Fruit fly (Drosophila melanogaster) whole organism, embryonic: ENCODE results near the gene Ire1.
A peak's percentile ranks its signal among the peaks of the same experiment; 100 is the strongest.

ENCODE experiments used
- ATbp ChIP-seq: fragments of 200-800 bp; sonication (Bioruptor generic); optimal IDR thresholded peaks from 2 replicates; lab custom pipeline; 2017; ENCODE audit warnings: missing biosample characterization, mild to moderate bottlenecking, missing genetic modification characterization, missing genetic modification reagents
- BtbVII ChIP-seq: fragments of 200-800 bp; sonication (Bioruptor generic); optimal IDR thresholded peaks from 3 replicates; lab custom pipeline; 2017; ENCODE audit warnings: missing biosample characterization, mild to moderate bottlenecking, missing genetic modification characterization
- CG11456 ChIP-seq: fragments of 200-800 bp; sonication (Bioruptor generic); IDR thresholded peaks from 3 replicates; pipeline ENCODE4 v1.3.6; 2022; ENCODE audit warnings: missing biosample characterization, missing genetic modification characterization
- CG11560 ChIP-seq: fragments of 200-800 bp; sonication (Bioruptor generic); IDR thresholded peaks from 3 replicates; pipeline ENCODE4 v1.3.6; 2022; ENCODE audit warnings: missing biosample characterization, missing genetic modification characterization
- CG11695 ChIP-seq: fragments of 200-800 bp; sonication (Bioruptor generic); IDR thresholded peaks from 3 replicates; pipeline ENCODE4 v1.3.6; 2022; ENCODE audit warnings: missing biosample characterization, missing genetic modification characterization
- CG12659 ChIP-seq: fragments of 200-800 bp; sonication (Bioruptor generic); optimal IDR thresholded peaks from 3 replicates; lab custom pipeline; 2017; ENCODE audit warnings: mild to moderate bottlenecking, missing biosample characterization, missing genetic modification reagents, missing genetic modification characterization
- CG12744 ChIP-seq: fragments of 200-800 bp; sonication (Bioruptor generic); optimal IDR thresholded peaks from 2 replicates; lab custom pipeline; 2016; ENCODE audit warnings: missing biosample characterization, missing genetic modification characterization
- CG14710 ChIP-seq: fragments of 200-800 bp; sonication (Bioruptor generic); optimal IDR thresholded peaks from 3 replicates; lab custom pipeline; 2019; ENCODE audit warnings: missing biosample characterization, mild to moderate bottlenecking, missing genetic modification characterization, moderate library complexity
- CG14860 ChIP-seq: fragments of 200-800 bp; sonication (Bioruptor generic); IDR thresholded peaks from 3 replicates; pipeline ENCODE4 v1.3.6; 2022; ENCODE audit warnings: missing biosample characterization, missing genetic modification characterization; ENCODE audit not compliant: partially characterized antibody
- CG15011 ChIP-seq: fragments of 200-800 bp; sonication (Bioruptor generic); optimal IDR thresholded peaks from 3 replicates; lab custom pipeline; 2018; ENCODE audit warnings: missing biosample characterization, mild to moderate bottlenecking, missing genetic modification characterization
- CG15479 ChIP-seq: fragments of 200-800 bp; sonication (Bioruptor generic); optimal IDR thresholded peaks from 3 replicates; lab custom pipeline; 2019; ENCODE audit warnings: missing biosample characterization, mild to moderate bottlenecking, missing genetic modification characterization, moderate library complexity
- CG16813 ChIP-seq: fragments of 200-800 bp; sonication (Bioruptor generic); IDR thresholded peaks from 3 replicates; pipeline ENCODE4 v1.3.6; 2022; ENCODE audit warnings: missing biosample characterization, missing genetic modification characterization; ENCODE audit not compliant: partially characterized antibody
- CG17612 ChIP-seq: fragments of 200-800 bp; sonication (Bioruptor generic); IDR thresholded peaks from 2 replicates; pipeline ENCODE4 v1.3.6; 2022; ENCODE audit warnings: missing biosample characterization, missing genetic modification characterization
- CG17829 ChIP-seq: fragments of 200-800 bp; optimal IDR thresholded peaks from 2 replicates; lab custom pipeline; 2019; ENCODE audit warnings: missing biosample characterization, mild to moderate bottlenecking, missing genetic modification characterization, moderate library complexity
- CG31441 ChIP-seq: fragments of 200-800 bp; sonication (Bioruptor generic); IDR thresholded peaks from 2 replicates; pipeline ENCODE4 v1.3.6; 2022; ENCODE audit warnings: missing biosample characterization, missing genetic modification characterization
- CG6689 ChIP-seq: fragments of 200-800 bp; sonication (Bioruptor generic); IDR thresholded peaks from 2 replicates; pipeline ENCODE4 v1.3.6; 2022; ENCODE audit warnings: missing biosample characterization, missing genetic modification characterization
- CG6854 ChIP-seq: fragments of 200-800 bp; sonication (Bioruptor generic); optimal IDR thresholded peaks from 3 replicates; lab custom pipeline; 2017; ENCODE audit warnings: missing biosample characterization, mild to moderate bottlenecking, missing genetic modification characterization
- CG7372 ChIP-seq: fragments of 200-800 bp; sonication (Bioruptor generic); IDR thresholded peaks from 2 replicates; pipeline ENCODE4 v1.3.6; 2022; ENCODE audit warnings: missing biosample characterization, missing genetic modification characterization
- CG7987 ChIP-seq: fragments of 200-800 bp; sonication (Bioruptor generic); optimal IDR thresholded peaks from 2 replicates; lab custom pipeline; 2018; ENCODE audit warnings: missing biosample characterization, mild to moderate bottlenecking, missing genetic modification characterization, moderate library complexity
- CG8944 ChIP-seq: fragments of 200-800 bp; sonication (Bioruptor generic); optimal IDR thresholded peaks from 3 replicates; lab custom pipeline; 2016; ENCODE audit warnings: missing biosample characterization, missing genetic modification characterization
- CG9817 ChIP-seq: fragments of 200-800 bp; sonication (Bioruptor generic); optimal IDR thresholded peaks from 2 replicates; lab custom pipeline; 2018; ENCODE audit warnings: missing biosample characterization, mild to moderate bottlenecking, missing genetic modification characterization, moderate library complexity
- CTCF ChIP-seq: fragments of 200-800 bp; sonication (Bioruptor generic); optimal IDR thresholded peaks from 2 replicates; lab custom pipeline; 2017; ENCODE audit warnings: missing biosample characterization, mild to moderate bottlenecking, missing genetic modification characterization, moderate library complexity
- Camta ChIP-seq: fragments of 200-800 bp; sonication (Bioruptor generic); optimal IDR thresholded peaks from 2 replicates; lab custom pipeline; 2016; ENCODE audit warnings: missing biosample characterization, missing genetic modification characterization
- CkIIα-i1 ChIP-seq: fragments of 200-800 bp; sonication (Bioruptor generic); IDR thresholded peaks from 2 replicates; pipeline ENCODE4 v1.3.6; 2022; ENCODE audit warnings: missing biosample characterization, missing genetic modification characterization
- Dref ChIP-seq: fragments of 200-800 bp; sonication (Bioruptor generic); IDR thresholded peaks from 2 replicates; pipeline ENCODE4 v1.3.6; 2022; ENCODE audit warnings: missing biosample characterization, missing genetic modification characterization
- GATAe ChIP-seq: fragments of 200-800 bp; sonication (Bioruptor generic); conservative IDR thresholded peaks from 2 replicates; pipeline ENCODE4 v1.3.6; 2022; ENCODE audit warnings: missing biosample characterization, missing genetic modification characterization
- Gsc ChIP-seq: fragments of 200-800 bp; sonication (Bioruptor generic); IDR thresholded peaks from 2 replicates; pipeline ENCODE4 v1.3.6; 2022; ENCODE audit warnings: missing biosample characterization, missing genetic modification characterization
- H15 ChIP-seq: fragments of 200-800 bp; sonication (Bioruptor generic); IDR thresholded peaks from 3 replicates; pipeline ENCODE4 v1.3.6; 2022; ENCODE audit warnings: missing biosample characterization, missing genetic modification characterization
- Hr3 ChIP-seq: fragments of 200-800 bp; sonication (Bioruptor generic); optimal IDR thresholded peaks from 3 replicates; lab custom pipeline; 2016; ENCODE audit warnings: missing biosample characterization, missing genetic modification characterization
- Lim3 ChIP-seq: fragments of 200-800 bp; sonication (Bioruptor generic); IDR thresholded peaks from 2 replicates; pipeline ENCODE4 v1.3.6; 2022; ENCODE audit warnings: missing biosample characterization, missing genetic modification characterization
- Nf-YC ChIP-seq: fragments of 200-800 bp; optimal IDR thresholded peaks from 3 replicates; lab custom pipeline; 2019; ENCODE audit warnings: missing biosample characterization, mild to moderate bottlenecking, missing genetic modification characterization, moderate library complexity
- Sry-δ ChIP-seq: fragments of 200-800 bp; sonication (Bioruptor generic); optimal IDR thresholded peaks from 2 replicates; lab custom pipeline; 2016; ENCODE audit warnings: missing biosample characterization, missing genetic modification characterization
- Xbp1 ChIP-seq: fragments of 200-800 bp; sonication (Bioruptor generic); optimal IDR thresholded peaks from 3 replicates; lab custom pipeline; 2016; ENCODE audit warnings: missing biosample characterization, mild to moderate bottlenecking, missing genetic modification characterization
- amos ChIP-seq: fragments of 200-800 bp; sonication (Bioruptor generic); IDR thresholded peaks from 2 replicates; pipeline ENCODE4 v1.3.6; 2022; ENCODE audit warnings: missing biosample characterization, missing genetic modification characterization; ENCODE audit not compliant: partially characterized antibody
- dimm ChIP-seq: fragments of 200-800 bp; sonication (Bioruptor generic); IDR thresholded peaks from 2 replicates; pipeline ENCODE4 v1.3.6; 2022; ENCODE audit warnings: missing biosample characterization, missing genetic modification characterization
- dysf ChIP-seq: fragments of 200-800 bp; sonication (Bioruptor generic); IDR thresholded peaks from 3 replicates; pipeline ENCODE4 v1.3.6; 2022; ENCODE audit warnings: missing biosample characterization, missing genetic modification characterization
- fd64A ChIP-seq: fragments of 200-800 bp; sonication (Bioruptor generic); optimal IDR thresholded peaks from 3 replicates; lab custom pipeline; 2018; ENCODE audit warnings: missing biosample characterization, mild to moderate bottlenecking, missing genetic modification characterization
- fd96Cb ChIP-seq: fragments of 200-800 bp; sonication (Bioruptor generic); optimal IDR thresholded peaks from 2 replicates; lab custom pipeline; 2018; ENCODE audit warnings: missing biosample characterization, mild to moderate bottlenecking, missing genetic modification characterization, moderate library complexity
- fru ChIP-seq: fragments of >200 bp; optimal IDR thresholded peaks from 2 replicates; lab custom pipeline; 2017
- insv ChIP-seq, 2 experiments: fragments of 200-800 bp; sonication (Bioruptor generic); optimal IDR thresholded peaks; 3 replicates each; lab custom pipeline; 2016 to 2018; ENCODE audit warnings: missing biosample characterization in 2 of 2, missing genetic modification characterization in 2 of 2
- kah ChIP-seq: fragments of 200-800 bp; sonication (Bioruptor generic); optimal IDR thresholded peaks from 2 replicates; lab custom pipeline; 2018; ENCODE audit warnings: missing biosample characterization, mild to moderate bottlenecking, missing genetic modification characterization
- lbe ChIP-seq: fragments of 200-800 bp; sonication (Bioruptor generic); optimal IDR thresholded peaks from 2 replicates; lab custom pipeline; 2016; ENCODE audit warnings: missing biosample characterization, mild to moderate bottlenecking, missing genetic modification characterization
- lmd ChIP-seq: fragments of 200-800 bp; sonication (Bioruptor generic); IDR thresholded peaks from 2 replicates; pipeline ENCODE4 v1.3.6; 2022; ENCODE audit warnings: missing biosample characterization, missing genetic modification characterization
- onecut ChIP-seq: fragments of 200-800 bp; sonication (Bioruptor generic); IDR thresholded peaks from 2 replicates; pipeline ENCODE4 v1.3.6; 2022; ENCODE audit warnings: missing biosample characterization, missing genetic modification characterization
- psq ChIP-seq: fragments of 200-800 bp; sonication (Bioruptor generic); optimal IDR thresholded peaks from 2 replicates; lab custom pipeline; 2017; ENCODE audit warnings: missing biosample characterization, missing genetic modification characterization
- pum ChIP-seq: fragments of 200-800 bp; sonication (Bioruptor generic); optimal IDR thresholded peaks from 2 replicates; lab custom pipeline; 2016; ENCODE audit warnings: missing biosample characterization, missing genetic modification characterization
- tap ChIP-seq: fragments of 200-800 bp; optimal IDR thresholded peaks from 3 replicates; lab custom pipeline; 2019; ENCODE audit warnings: missing biosample characterization, mild to moderate bottlenecking, missing genetic modification characterization, moderate library complexity
- tna ChIP-seq: fragments of 200-800 bp; sonication (Bioruptor generic); IDR thresholded peaks from 2 replicates; pipeline ENCODE4 v1.3.6; 2022; ENCODE audit warnings: missing biosample characterization, missing genetic modification characterization; ENCODE audit not compliant: partially characterized antibody
- unpg ChIP-seq: fragments of 200-800 bp; sonication (Bioruptor generic); optimal IDR thresholded peaks from 3 replicates; lab custom pipeline; 2018; ENCODE audit warnings: missing biosample characterization, mild to moderate bottlenecking, missing genetic modification characterization, moderate library complexity
- wor ChIP-seq: fragments of 200-800 bp; sonication (Bioruptor generic); IDR thresholded peaks from 2 replicates; pipeline ENCODE4 v1.3.6; 2022; ENCODE audit warnings: missing biosample characterization, missing genetic modification characterization
- yki ChIP-seq: fragments of >200 bp; optimal IDR thresholded peaks from 3 replicates; lab custom pipeline; 2018
- z ChIP-seq: fragments of 200-800 bp; sonication (Bioruptor generic); IDR thresholded peaks from 3 replicates; pipeline ENCODE4 v1.3.6; 2022; ENCODE audit warnings: missing biosample characterization, missing genetic modification characterization

The Ire1 gene

DNA sequence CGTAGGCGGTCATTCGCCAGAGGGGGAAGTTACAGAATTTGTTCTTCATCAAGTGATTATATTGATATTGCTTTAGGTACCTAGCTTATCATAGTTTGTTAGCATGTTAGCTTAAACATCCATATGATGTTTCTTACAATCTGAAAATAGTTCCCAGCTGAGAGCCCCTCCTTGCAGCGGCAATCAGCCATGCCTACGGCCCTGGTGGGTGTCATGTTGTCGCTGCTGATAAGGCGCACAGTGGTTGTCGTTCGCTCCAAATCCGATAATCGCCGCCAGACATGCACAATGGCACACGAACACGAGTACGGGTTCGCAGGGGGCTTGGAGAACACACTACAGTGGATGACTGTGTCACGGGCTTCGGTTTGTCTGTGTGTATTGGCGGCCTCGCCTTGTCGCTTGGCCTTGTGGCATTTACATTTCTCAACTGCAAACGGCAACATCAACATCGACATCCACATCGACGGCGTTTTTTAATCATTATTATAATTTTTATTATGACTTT lies 44.9 kb upstream of the Ire1 start (continued):
- TF ChIP-seq CG17612 (GFP tag; lab: Robert Waterston, UW) (no peak), fd64A (peak; percentile 49), dysf (GFP tag; lab: Robert Waterston, UW) (peak; percentile 91), psq (no peak), onecut (GFP tag; lab: Robert Waterston, UW) (peak; percentile 59), CG31441 (GFP tag; lab: Robert Waterston, UW) (peak; percentile 82), CG14710 (tag; lab: Kevin White, UChicago) (peak; percentile 6), tap (tag; lab: Kevin White, UChicago) (peak; percentile 70), CG16813 (GFP tag; lab: Robert Waterston, UW) (0 out of 3 replicates have a peak, but pooled peaks have one; percentile 4), Sry-δ (GFP tag; lab: Kevin White, UChicago) (peak; percentile 30), lmd (GFP tag; lab: Robert Waterston, UW) (peak; percentile 89), z (GFP tag; lab: Robert Waterston, UW) (no peak), CG9817 (tag; lab: Kevin White, UChicago) (peak; percentile 66), CG11560 (tag; lab: Robert Waterston, UW) (0 out of 3 replicates have a peak, but pooled peaks have one; percentile 45), H15 (GFP tag; lab: Robert Waterston, UW) (peak; percentile 83), kah (peak; percentile 15), CG6854 (GFP tag; lab: Kevin White, UChicago) (peak; percentile 51), CG8944 (GFP tag; lab: Kevin White, UChicago) (peak; percentile 73), CG12744 (GFP tag; lab: Kevin White, UChicago) (peak; percentile 75), CG7987 (GFP tag; lab: Kevin White, UChicago) (peak; percentile 35), GATAe (peak; percentile 82), ATbp (GFP tag; lab: Kevin White, UChicago) (peak; percentile 78), CG6689 (peak; percentile 88), CG12659 (GFP tag; lab: Kevin White, UChicago) (peak; percentile 80), CG11456 (GFP tag; lab: Robert Waterston, UW) (peak; percentile 80), wor (GFP tag; lab: Robert Waterston, UW) (peak; percentile 44; the same call in 1 of the 2 replicates), Lim3 (GFP tag; lab: Robert Waterston, UW) (peak; percentile 46; the same call in 1 of the 2 replicates), tna (GFP tag; lab: Robert Waterston, UW) (no peak), dimm (GFP tag; lab: Robert Waterston, UW) (peak; percentile 31; the same call in 1 of the 2 replicates), BtbVII (GFP tag; lab: Kevin White, UChicago) (peak; percentile 80), CG15011 (peak; percentile 41), CG7372 (peak; percentile 44; the same call in 1 of the 2 replicates), Camta (GFP tag; lab: Kevin White, UChicago) (peak; percentile 66), yki (lab: Kevin White, UChicago) (no peak), fd96Cb (peak; percentile 49), CG15479 (GFP tag; lab: Kevin White, UChicago) (no peak), Nf-YC (peak; percentile 64), CTCF (GFP tag; lab: Kevin White, UChicago) (peak; percentile 25), Gsc (GFP tag; lab: Robert Waterston, UW) (peak; percentile 72), fru (lab: Kevin White, UChicago) (no peak), Xbp1 (GFP tag; lab: Kevin White, UChicago) (peak; percentile 87), lbe (GFP tag; lab: Kevin White, UChicago) (peak; percentile 76), CG14860 (GFP tag; lab: Robert Waterston, UW) (no peak), pum (GFP tag; lab: Kevin White, UChicago) (no peak), amos (GFP tag; lab: Robert Waterston, UW) (no peak), CG11695 (GFP tag; lab: Robert Waterston, UW) (peak; percentile 87; the same call in 2 of the 3 replicates), insv (GFP tag; optimal IDR thresholded peaks at IDR 0.05; lab: Kevin White, UChicago) (no peak), CkIIα-i1 (GFP tag; lab: Robert Waterston, UW) (no peak), Dref (no peak), unpg (peak; percentile 79), CG17829 (tag; lab: Kevin White, UChicago) (peak; percentile 74), Hr3 (peak; percentile 67)
